Worm (Caenorhabditis elegans) whole organism, L1 larva: ENCODE results near the gene F35E8.2.

Experiments used
- C16A3.4 ChIP-seq: fragments of 150-350 bp; optimal IDR thresholded peaks from 2 replicates; lab custom pipeline; 2014; ENCODE audit warnings: missing biosample characterization, missing genetic modification characterization
- alr-1 ChIP-seq: fragments of 200-800 bp; sonication (Bioruptor generic); optimal IDR thresholded peaks from 2 replicates; lab custom pipeline; 2018; ENCODE audit warnings: borderline replicate concordance, mild to moderate bottlenecking, missing genetic modification characterization, missing compliant biosample characterization
- aly-2 ChIP-seq: fragments of 150-350 bp; optimal IDR thresholded peaks from 2 replicates; lab custom pipeline; 2014; ENCODE audit warnings: missing biosample characterization, missing genetic modification characterization
- ama-1 ChIP-seq: fragments of 150-350 bp; optimal IDR thresholded peaks from 2 replicates; lab custom pipeline; 2014
- blmp-1 ChIP-seq: fragments of 150-350 bp; optimal IDR thresholded peaks from 2 replicates; lab custom pipeline; 2014; ENCODE audit warnings: missing biosample characterization, missing genetic modification characterization
- ceh-8 ChIP-seq: fragments of 200-800 bp; sonication (Bioruptor generic); optimal IDR thresholded peaks from 2 replicates; lab custom pipeline; 2018; ENCODE audit warnings: mild to moderate bottlenecking, missing genetic modification characterization, moderate library complexity, missing compliant biosample characterization
- ceh-82 ChIP-seq, 3 experiments: fragments of 150-350 bp in 1 of 3; sonication (generic microtip) in 2 of 3; optimal IDR thresholded peaks; 2 replicates each; lab custom pipeline; 2014 to 2017; ENCODE audit warnings: missing biosample characterization in 3 of 3, missing genetic modification characterization in 3 of 3
- ceh-88 ChIP-seq: fragments of 200-800 bp; sonication (Bioruptor generic); IDR thresholded peaks from 2 replicates; pipeline ENCODE4 v1.3.6; 2022; ENCODE audit warnings: missing genetic modification characterization, missing compliant biosample characterization
- ceh-90 ChIP-seq: sonication (generic microtip); optimal IDR thresholded peaks from 2 replicates; lab custom pipeline; 2016; ENCODE audit warnings: missing genetic modification characterization, missing compliant biosample characterization
- dpl-1 ChIP-seq, 3 experiments: fragments of 150-350 bp in 2 of 3; sonication (generic microtip) in 1 of 3; optimal IDR thresholded peaks; 2 replicates each; lab custom pipeline; 2014 to 2017; ENCODE audit warnings: missing biosample characterization in 3 of 3, missing genetic modification characterization in 3 of 3, missing genetic modification reagents in 3 of 3
- efl-3 ChIP-seq: fragments of 200-800 bp; sonication (Bioruptor generic); optimal IDR thresholded peaks from 2 replicates; lab custom pipeline; 2018; ENCODE audit warnings: mild to moderate bottlenecking, missing genetic modification characterization, missing compliant biosample characterization
- egl-27 ChIP-seq, 2 experiments: fragments of 150-350 bp in 1 of 2; sonication (generic microtip); optimal IDR thresholded peaks; 3 replicates each; lab custom pipeline; 2017 to 2018; ENCODE audit warnings: missing biosample characterization in 2 of 2, missing genetic modification characterization in 2 of 2, missing genetic modification reagents in 2 of 2
- elt-2 ChIP-seq: sonication (generic microtip); optimal IDR thresholded peaks from 2 replicates; lab custom pipeline; 2016; ENCODE audit warnings: missing genetic modification characterization, mild to moderate bottlenecking, inconsistent platforms, missing compliant biosample characterization, missing genetic modification reagents
- elt-3 ChIP-seq, 6 experiments: fragments of 150-350 bp in 1 of 6; sonication (generic microtip); optimal IDR thresholded peaks; 2 replicates each; lab custom pipeline; 2017 to 2018; ENCODE audit warnings: missing biosample characterization in 6 of 6, missing genetic modification characterization in 6 of 6, inconsistent platforms in 1 of 6
- ets-5 ChIP-seq: fragments of 200-800 bp; sonication (Bioruptor generic); IDR thresholded peaks from 2 replicates; pipeline ENCODE4 v1.3.6; 2022; ENCODE audit warnings: missing genetic modification characterization, missing compliant biosample characterization
- fkh-10 ChIP-seq: sonication (generic microtip); optimal IDR thresholded peaks from 2 replicates; lab custom pipeline; 2017; ENCODE audit warnings: missing biosample characterization, missing genetic modification reagents, missing genetic modification characterization
- fkh-4 ChIP-seq: sonication (generic microtip); optimal IDR thresholded peaks from 2 replicates; lab custom pipeline; 2016; ENCODE audit warnings: missing compliant biosample characterization, missing genetic modification characterization, borderline replicate concordance
- fkh-8 ChIP-seq: sonication (generic microtip); optimal IDR thresholded peaks from 2 replicates; lab custom pipeline; 2016; ENCODE audit warnings: mild to moderate bottlenecking, missing genetic modification characterization, missing compliant biosample characterization
- hpl-2 ChIP-seq: fragments of 150-350 bp; optimal IDR thresholded peaks from 2 replicates; lab custom pipeline; 2014; ENCODE audit warnings: missing biosample characterization, missing genetic modification reagents, missing genetic modification characterization
- irx-1 ChIP-seq: sonication (generic microtip); optimal IDR thresholded peaks from 2 replicates; lab custom pipeline; 2016; ENCODE audit warnings: missing genetic modification characterization, missing compliant biosample characterization
- jun-1 ChIP-seq: fragments of 150-350 bp; optimal IDR thresholded peaks from 2 replicates; lab custom pipeline; 2014; ENCODE audit warnings: missing biosample characterization, missing genetic modification reagents, missing genetic modification characterization
- lin-13 ChIP-seq: fragments of 150-350 bp; optimal IDR thresholded peaks from 2 replicates; lab custom pipeline; 2014; ENCODE audit warnings: missing biosample characterization, missing genetic modification reagents, missing genetic modification characterization
- lin-15B ChIP-seq: fragments of 150-350 bp; sonication (generic microtip); optimal IDR thresholded peaks from 3 replicates; lab custom pipeline; 2014; ENCODE audit warnings: missing biosample characterization, missing genetic modification characterization
- lin-35 ChIP-seq, 2 experiments: fragments of 150-350 bp; optimal IDR thresholded peaks; 2 replicates each; lab custom pipeline; 2014; ENCODE audit warnings: missing biosample characterization in 2 of 2, missing genetic modification characterization in 2 of 2, missing genetic modification reagents in 2 of 2
- lin-39 ChIP-seq: fragments of 150-350 bp; optimal IDR thresholded peaks from 2 replicates; lab custom pipeline; 2014; ENCODE audit warnings: missing biosample characterization, missing genetic modification reagents, missing genetic modification characterization
- lir-3 ChIP-seq: sonication (generic microtip); optimal IDR thresholded peaks from 2 replicates; lab custom pipeline; 2016; ENCODE audit warnings: mild to moderate bottlenecking, missing genetic modification characterization, moderate library complexity, missing compliant biosample characterization; ENCODE audit not compliant: poor library complexity
- lsy-2 ChIP-seq, 2 experiments: fragments of 150-350 bp; optimal IDR thresholded peaks; 2 replicates each; lab custom pipeline; 2014; ENCODE audit warnings: missing biosample characterization in 2 of 2, missing genetic modification characterization in 2 of 2
- mab-9 ChIP-seq: fragments of 200-800 bp; sonication (Bioruptor generic); IDR thresholded peaks from 2 replicates; pipeline ENCODE4 v1.3.6; 2022; ENCODE audit warnings: missing genetic modification reagents, missing genetic modification characterization, missing compliant biosample characterization
- mdl-1 ChIP-seq, 2 experiments: fragments of 150-350 bp; optimal IDR thresholded peaks; 2 replicates each; lab custom pipeline; 2014 to 2017; ENCODE audit warnings: missing biosample characterization in 2 of 2, missing genetic modification characterization in 2 of 2, inconsistent platforms in 1 of 2
- mef-2 ChIP-seq: fragments of 150-350 bp; optimal IDR thresholded peaks from 2 replicates; lab custom pipeline; 2014; ENCODE audit warnings: missing biosample characterization, missing genetic modification characterization
- mep-1 ChIP-seq: fragments of 150-350 bp; optimal IDR thresholded peaks from 2 replicates; lab custom pipeline; 2014; ENCODE audit warnings: missing biosample characterization, missing genetic modification characterization
- nhr-11 ChIP-seq: fragments of 150-350 bp; optimal IDR thresholded peaks from 2 replicates; lab custom pipeline; 2014; ENCODE audit warnings: missing biosample characterization, missing genetic modification characterization
- nhr-20 ChIP-seq: sonication (generic microtip); optimal IDR thresholded peaks from 2 replicates; lab custom pipeline; 2016; ENCODE audit warnings: mild to moderate bottlenecking, missing genetic modification characterization, missing compliant biosample characterization
- nhr-28 ChIP-seq: fragments of 150-350 bp; optimal IDR thresholded peaks from 2 replicates; lab custom pipeline; 2014; ENCODE audit warnings: missing biosample characterization, missing genetic modification characterization
- nhr-85 ChIP-seq: sonication (generic microtip); peaks from one replicate; lab custom pipeline; 2016; ENCODE audit warnings: missing genetic modification characterization, inconsistent platforms, missing compliant biosample characterization
- nhr-90 ChIP-seq: sonication (generic microtip); optimal IDR thresholded peaks from 2 replicates; lab custom pipeline; 2016; ENCODE audit warnings: mild to moderate bottlenecking, missing genetic modification characterization, missing compliant biosample characterization; ENCODE audit not compliant: poor library complexity
- pqm-1 ChIP-seq: sonication (generic microtip); optimal IDR thresholded peaks from 3 replicates; lab custom pipeline; 2017; ENCODE audit warnings: missing biosample characterization, missing genetic modification characterization
- rnt-1 ChIP-seq: sonication (generic microtip); optimal IDR thresholded peaks from 2 replicates; lab custom pipeline; 2016; ENCODE audit warnings: mild to moderate bottlenecking, missing genetic modification characterization, moderate library complexity, missing compliant biosample characterization
- snpc-4 ChIP-seq: fragments of 150-350 bp; optimal IDR thresholded peaks from 2 replicates; lab custom pipeline; 2014; ENCODE audit warnings: missing biosample characterization, missing genetic modification characterization
- snu-23 ChIP-seq: sonication (generic microtip); optimal IDR thresholded peaks from 2 replicates; lab custom pipeline; 2016; ENCODE audit warnings: missing genetic modification characterization, missing compliant biosample characterization
- sup-37 ChIP-seq: fragments of 200-800 bp; sonication (Bioruptor generic); optimal IDR thresholded peaks from 2 replicates; lab custom pipeline; 2018; ENCODE audit warnings: mild to moderate bottlenecking, missing genetic modification characterization, missing compliant biosample characterization
- tlp-1 ChIP-seq: fragments of 150-350 bp; optimal IDR thresholded peaks from 2 replicates; lab custom pipeline; 2014; ENCODE audit warnings: missing biosample characterization, missing genetic modification characterization
- unc-30 ChIP-seq: sonication (generic microtip); optimal IDR thresholded peaks from 2 replicates; lab custom pipeline; 2017; ENCODE audit warnings: missing biosample characterization, missing genetic modification characterization
- xbp-1 ChIP-seq: sonication (generic microtip); optimal IDR thresholded peaks from 2 replicates; lab custom pipeline; 2016; ENCODE audit warnings: missing genetic modification characterization, missing compliant biosample characterization
- zip-4 ChIP-seq: fragments of 200-800 bp; sonication (Bioruptor generic); optimal IDR thresholded peaks from 2 replicates; lab custom pipeline; 2018; ENCODE audit warnings: mild to moderate bottlenecking, missing genetic modification characterization, moderate library complexity, missing compliant biosample characterization
- ztf-11 ChIP-seq, 2 experiments: sonication (generic microtip); optimal IDR thresholded peaks; 2 replicates each; lab custom pipeline; 2016 to 2017; ENCODE audit warnings: missing genetic modification characterization in 2 of 2, missing biosample characterization in 1 of 2, missing compliant biosample characterization in 1 of 2
- ztf-4 ChIP-seq: fragments of 150-350 bp; optimal IDR thresholded peaks from 2 replicates; lab custom pipeline; 2014; ENCODE audit warnings: missing biosample characterization, missing genetic modification characterization

F35E8.2 gene

DNA sequence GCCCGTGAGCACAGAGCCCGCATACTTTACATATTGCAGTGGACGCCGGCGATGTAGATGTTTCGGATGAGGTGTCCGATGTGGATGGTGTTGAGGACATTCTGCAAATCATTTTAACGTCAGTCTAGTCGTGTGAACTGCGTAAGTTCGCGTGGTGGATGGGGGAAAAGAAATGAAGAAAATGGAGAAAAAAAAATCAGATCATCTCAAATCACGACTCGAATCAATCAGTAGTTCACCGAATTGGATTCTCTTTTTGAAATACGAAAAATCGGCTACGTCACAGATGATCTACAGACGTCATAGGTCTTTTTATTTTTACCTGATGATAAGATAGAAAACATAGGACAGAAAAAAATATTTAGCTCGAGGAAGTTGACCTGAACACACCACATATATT lies 29.2 kb upstream of the F35E8.2 start, which contains the start of gene nhr-102:
nhr-102 (minus strand) TSS at position 101 of the 400 bp plus-strand sequence.
- no peak for TF ChIP-seq aly-2
- TF ChIP-seq, all 84 proteins: peak for 0

- TF ChIP-seq hpl-2 (GFP tag; lab: Kevin White, UChicago): no peak
- no peak for TF ChIP-seq ceh-8
- TF ChIP-seq ceh-90: no peak
- no peak for TF ChIP-seq ceh-82 (tag; optimal IDR thresholded peaks at IDR 0.05; lab: Kevin White, UChicago)
- no peak for TF ChIP-seq tlp-1 (tag; lab: Kevin White, UChicago)
- TF ChIP-seq nhr-11 (tag; lab: Kevin White, UChicago): no peak
- TF ChIP-seq efl-3 (GFP tag; lab: Kevin White, UChicago): no peak
- no peak for TF ChIP-seq fkh-8
- no peak for TF ChIP-seq dpl-1 (GFP tag; optimal IDR thresholded peaks at IDR 0.05; lab: Kevin White, UChicago)
- TF ChIP-seq, all 84 proteins: peak for 0
Observed at ce11 chrV:15879508-15879907, 26.0 kb upstream of the F35E8.2 start, which contains the start of gene nhr-84. TSS of gene nhr-84 (minus strand) at chrV:15879608.

ce11 chrV:15880033-15880432 lies 25.4 kb upstream of the F35E8.2 start:
- TF ChIP-seq lin-35 (GFP tag; optimal IDR thresholded peaks at IDR 0.05; lab: Kevin White, UChicago): peak in 1 of 2 experiments; percentile 9
- peak; percentile 39 for TF ChIP-seq elt-2 (tag; lab: Kevin White, UChicago)
- no peak for TF ChIP-seq nhr-28 (tag; lab: Kevin White, UChicago)

DNA sequence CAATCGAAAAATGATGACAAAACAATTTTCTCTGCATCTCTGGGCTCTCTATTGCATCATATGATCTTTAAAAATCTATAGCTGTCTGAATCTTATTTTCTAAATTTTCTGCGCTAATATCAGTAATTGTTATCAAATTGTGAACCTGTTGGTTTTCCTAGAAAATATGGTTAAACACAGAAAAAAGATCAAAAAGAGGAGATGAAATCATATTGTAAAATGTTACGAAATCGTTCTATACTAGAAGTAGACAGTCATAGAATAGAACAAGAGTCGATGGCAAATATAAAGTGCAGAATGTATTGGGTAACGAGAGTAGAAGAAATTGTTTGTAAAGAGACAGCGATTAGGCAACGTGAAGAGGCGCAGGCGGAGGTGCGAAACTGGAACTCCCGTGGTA lies 24.8 kb upstream of the F35E8.2 start:
- TF ChIP-seq fkh-4 (tag; lab: Kevin White, UChicago): no peak
- TF ChIP-seq egl-27 (tag; optimal IDR thresholded peaks at IDR 0.05; lab: Kevin White, UChicago): peak in 1 of 2 experiments; percentile 20
- TF ChIP-seq sup-37: no peak
- no peak for TF ChIP-seq ceh-88 (GFP tag; lab: Robert Waterston, UW)
- TF ChIP-seq snpc-4 (tag; lab: Kevin White, UChicago): no peak
- no peak for TF ChIP-seq ztf-4 (tag; lab: Kevin White, UChicago)
- peak; percentile 37 for TF ChIP-seq snu-23
- peak in 1 of 2 experiments; percentile 20 for TF ChIP-seq mdl-1 (tag; optimal IDR thresholded peaks at IDR 0.05; lab: Kevin White, UChicago)
- TF ChIP-seq blmp-1 (tag; lab: Kevin White, UChicago): peak; percentile 31
- TF ChIP-seq rnt-1 (tag; lab: Kevin White, UChicago): peak; percentile 4
- no peak for TF ChIP-seq ama-1
- no peak for TF ChIP-seq fkh-10 (GFP tag; lab: Kevin White, UChicago)
- TF ChIP-seq nhr-90: peak; percentile 46
- peak; percentile 20 for TF ChIP-seq mef-2 (tag; lab: Kevin White, UChicago)
- peak in 2 of 6 experiments; percentile 59 to 83 for TF ChIP-seq elt-3 (tag; optimal IDR thresholded peaks at IDR 0.05; lab: Kevin White, UChicago)
- no peak for TF ChIP-seq ets-5 (GFP tag; lab: Robert Waterston, UW)
- peak; percentile 76 for TF ChIP-seq zip-4 (GFP tag; lab: Kevin White, UChicago)
- no peak for TF ChIP-seq ztf-11 (tag; optimal IDR thresholded peaks at IDR 0.05; lab: Kevin White, UChicago)
- peak; percentile 34 for TF ChIP-seq irx-1 (tag; lab: Kevin White, UChicago)
- no peak for TF ChIP-seq jun-1 (tag; lab: Kevin White, UChicago)
- TF ChIP-seq pqm-1 (tag; lab: Kevin White, UChicago): no peak
- TF ChIP-seq nhr-20 (tag; lab: Kevin White, UChicago): peak; percentile 70
- peak in 1 of 2 experiments; percentile 30 for TF ChIP-seq lin-35 (GFP tag; optimal IDR thresholded peaks at IDR 0.05; lab: Kevin White, UChicago)
- TF ChIP-seq mab-9: no peak
- TF ChIP-seq lin-15B (tag; lab: Kevin White, UChicago): no peak
- TF ChIP-seq alr-1: no peak
- TF ChIP-seq lin-39 (tag; lab: Kevin White, UChicago): no peak
- no peak for TF ChIP-seq xbp-1 (tag; lab: Kevin White, UChicago)
- peak; percentile 58 for TF ChIP-seq elt-2 (tag; lab: Kevin White, UChicago)
- TF ChIP-seq unc-30 (tag; lab: Kevin White, UChicago): no peak
- no peak for TF ChIP-seq fkh-8
- peak; percentile 46 for TF ChIP-seq mep-1 (tag; lab: Kevin White, UChicago)
- peak; percentile 48 for TF ChIP-seq lir-3
- TF ChIP-seq lsy-2 (tag; optimal IDR thresholded peaks at IDR 0.05; lab: Kevin White, UChicago): peak; percentile 15 to 81
- peak; percentile 54 for TF ChIP-seq C16A3.4
- TF ChIP-seq nhr-85 (tag; lab: Kevin White, UChicago): peak; percentile 87
- no peak for TF ChIP-seq lin-13 (GFP tag; lab: Kevin White, UChicago)
